Fruit fly (Drosophila melanogaster): Measurements from ENCODE around the gene dpr16.

The dpr16 gene

DNA sequence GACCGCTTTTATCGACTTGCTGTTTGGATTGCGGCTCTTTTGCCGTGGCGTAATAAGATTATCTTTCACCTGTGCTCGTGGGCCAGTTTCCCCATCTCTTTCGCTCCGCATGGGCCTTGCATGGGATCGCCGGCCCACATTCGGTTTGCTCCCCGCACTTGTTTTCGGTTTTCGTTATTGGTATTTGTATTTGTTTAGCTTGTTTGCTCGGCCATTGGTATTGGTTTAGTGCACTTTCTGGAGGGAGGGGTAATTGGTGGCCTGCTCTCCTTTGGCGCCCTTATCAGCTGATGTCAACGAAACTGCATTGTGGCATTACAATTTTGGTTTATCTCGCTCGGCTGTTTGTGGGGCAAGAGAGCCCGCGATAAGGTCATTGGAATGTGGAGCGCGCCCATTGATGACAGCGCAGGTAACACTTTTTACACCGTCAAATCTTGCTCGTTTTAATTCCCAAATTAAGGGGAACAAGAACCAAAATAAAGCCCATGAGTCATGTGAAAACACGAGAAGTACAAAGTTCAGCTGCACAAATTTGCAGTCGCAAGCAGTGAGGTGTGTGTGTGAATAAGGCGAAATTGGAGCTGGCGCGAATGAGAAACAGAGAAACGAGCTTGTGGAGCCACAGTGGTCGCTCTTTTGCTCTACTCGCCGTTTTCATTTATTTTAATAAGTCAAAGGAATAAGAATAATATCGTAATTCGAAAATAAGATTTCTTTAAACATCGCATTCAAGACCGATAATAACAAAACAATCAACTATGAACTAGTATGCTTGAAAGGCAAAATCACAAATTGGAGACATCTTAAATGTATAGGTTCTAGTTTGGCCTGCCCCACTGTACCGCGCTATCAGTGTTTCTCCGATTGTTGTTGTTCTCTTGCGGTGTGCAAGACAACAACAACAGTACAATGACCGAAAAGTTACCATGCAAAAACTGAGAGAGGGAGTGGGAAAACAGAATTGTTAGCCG is 64.9 kb downstream of the dpr16 start (continued):
- TF ChIP-seq CG11093 (GFP tag; IDR thresholded peaks at IDR 0.05) (peak; percentile 93), kni (GFP tag; optimal IDR thresholded peaks at IDR 0.05) (peak; percentile 100), CG31441 (GFP tag; IDR thresholded peaks at IDR 0.05) (peak; percentile 91), danr (GFP tag; IDR thresholded peaks at IDR 0.05) (peak; percentile 87), Xbp1 (GFP tag; optimal IDR thresholded peaks at IDR 0.05) (peak; percentile 86), CG13624 (GFP tag; optimal IDR thresholded peaks at IDR 0.05) (peak; percentile 86), CG11247 (GFP tag; IDR thresholded peaks at IDR 0.05) (peak; percentile 90), bcd (GFP tag; optimal IDR thresholded peaks at IDR 0.05) (peak; percentile 97), CHES-1-like (GFP tag; optimal IDR thresholded peaks at IDR 0.05) (peak; percentile 98), jigr1 (GFP tag; IDR thresholded peaks at IDR 0.05) (0 out of 3 replicates have a peak, but pooled peaks have one; percentile 43), CG15601 (tag; optimal IDR thresholded peaks at IDR 0.05) (peak; percentile 99), br (optimal IDR thresholded peaks at IDR 0.05) (no peak), bab2 (GFP tag; optimal IDR thresholded peaks at IDR 0.05) (peak; percentile 99), corto (GFP tag; optimal IDR thresholded peaks at IDR 0.05) (peak; percentile 84), so (GFP tag; IDR thresholded peaks at IDR 0.05) (peak; percentile 96), Dek (tag; optimal IDR thresholded peaks at IDR 0.05) (peak; percentile 74), CG3726 (GFP tag; IDR thresholded peaks at IDR 0.05) (peak; percentile 94), CG13123 (GFP tag; optimal IDR thresholded peaks at IDR 0.05) (peak; percentile 99), CG8478 (optimal IDR thresholded peaks at IDR 0.05) (no peak), CG2875 (GFP tag; optimal IDR thresholded peaks at IDR 0.05) (peak; percentile 100), CG8359 (GFP tag; optimal IDR thresholded peaks at IDR 0.05; ENCODE audit: borderline replicate concordance) (peak; percentile 96), h (optimal IDR thresholded peaks at IDR 0.05) (no peak), CG4617 (GFP tag; optimal IDR thresholded peaks at IDR 0.05; ENCODE audit: borderline replicate concordance) (peak; percentile 96), CG1024 (GFP tag; IDR thresholded peaks at IDR 0.05) (peak; percentile 98), fd3F (GFP tag; optimal IDR thresholded peaks at IDR 0.05) (peak; percentile 58), CG30020 (tag; optimal IDR thresholded peaks at IDR 0.05) (peak; percentile 68), trem (tag; optimal IDR thresholded peaks at IDR 0.05) (peak; percentile 93), dmrt11E (tag; optimal IDR thresholded peaks at IDR 0.05) (peak; percentile 97), CG11695 (GFP tag; IDR thresholded peaks at IDR 0.05) (peak; percentile 91), Atf-2 (GFP tag; optimal IDR thresholded peaks at IDR 0.05) (peak; percentile 98), CG3995 (GFP tag; optimal IDR thresholded peaks at IDR 0.05) (no peak), CG8290 (GFP tag; optimal IDR thresholded peaks at IDR 0.05) (peak; percentile 100), CG8290 (tag; optimal IDR thresholded peaks at IDR 0.05) (peak; percentile 91 to 100), CG10543 (GFP tag; optimal IDR thresholded peaks at IDR 0.05) (peak; percentile 93), Nf-YA (GFP tag; IDR thresholded peaks at IDR 0.05) (peak; percentile 97), stc (GFP tag; IDR thresholded peaks at IDR 0.05) (peak; percentile 95), z (GFP tag; IDR thresholded peaks at IDR 0.05) (peak; percentile 89), Hmx (GFP tag; optimal IDR thresholded peaks at IDR 0.05) (peak; percentile 24), dan (GFP tag; IDR thresholded peaks at IDR 0.05) (peak; percentile 41; the same call in 1 of the 2 replicates), CG11560 (tag; IDR thresholded peaks at IDR 0.05) (peak; percentile 60; the same call in 1 of the 3 replicates), Dll (GFP tag; IDR thresholded peaks at IDR 0.05; ENCODE audit: partially characterized antibody) (no peak), CG6813 (GFP tag; optimal IDR thresholded peaks at IDR 0.05) (peak; percentile 100), yki (optimal IDR thresholded peaks at IDR 0.05) (no peak), mam (GFP tag; optimal IDR thresholded peaks at IDR 0.05) (peak; percentile 82), CG9727 (GFP tag; optimal IDR thresholded peaks at IDR 0.05) (peak; percentile 100), slou (GFP tag; optimal IDR thresholded peaks at IDR 0.05) (peak; percentile 86), Hmr (GFP tag; optimal IDR thresholded peaks at IDR 0.05) (peak; percentile 66), nom (GFP tag; optimal IDR thresholded peaks at IDR 0.05) (peak; percentile 89), CG6254 (GFP tag; optimal IDR thresholded peaks at IDR 0.05) (peak; percentile 97), CG4424 (GFP tag; optimal IDR thresholded peaks at IDR 0.05) (peak; percentile 96)

Data from whole organism, embryonic.